Worm (Caenorhabditis elegans) whole organism, L1 larva: ENCODE data around the gene C52G5.2.

Source experiments
- C04F5.9 ChIP-seq: sonication (generic microtip); optimal IDR thresholded peaks from 2 replicates; lab custom pipeline; 2016; ENCODE audit warnings: missing genetic modification characterization, missing compliant biosample characterization
- F16B12.6 ChIP-seq: fragments of 150-350 bp; optimal IDR thresholded peaks from 2 replicates; lab custom pipeline; 2014; ENCODE audit warnings: missing biosample characterization, missing genetic modification characterization
- aha-1 ChIP-seq: fragments of 150-350 bp; optimal IDR thresholded peaks from 2 replicates; lab custom pipeline; 2014; ENCODE audit warnings: missing biosample characterization, missing genetic modification characterization
- aly-2 ChIP-seq: fragments of 150-350 bp; optimal IDR thresholded peaks from 2 replicates; lab custom pipeline; 2014; ENCODE audit warnings: missing biosample characterization, missing genetic modification characterization
- ama-1 ChIP-seq: fragments of 150-350 bp; optimal IDR thresholded peaks from 2 replicates; lab custom pipeline; 2014
- ceh-82 ChIP-seq, 3 experiments: fragments of 150-350 bp in 1 of 3; sonication (generic microtip) in 2 of 3; optimal IDR thresholded peaks; 2 replicates each; lab custom pipeline; 2014 to 2017; ENCODE audit warnings: missing biosample characterization in 3 of 3, missing genetic modification characterization in 3 of 3
- ceh-88 ChIP-seq: fragments of 200-800 bp; sonication (Bioruptor generic); IDR thresholded peaks from 2 replicates; pipeline ENCODE4 v1.3.6; 2022; ENCODE audit warnings: missing genetic modification characterization, missing compliant biosample characterization
- dpl-1 ChIP-seq, 3 experiments: fragments of 150-350 bp in 2 of 3; sonication (generic microtip) in 1 of 3; optimal IDR thresholded peaks; 2 replicates each; lab custom pipeline; 2014 to 2017; ENCODE audit warnings: missing biosample characterization in 3 of 3, missing genetic modification characterization in 3 of 3, missing genetic modification reagents in 3 of 3
- dsc-1 ChIP-seq: sonication (generic microtip); optimal IDR thresholded peaks from 2 replicates; lab custom pipeline; 2016; ENCODE audit warnings: mild to moderate bottlenecking, missing genetic modification characterization, missing compliant biosample characterization
- efl-1 ChIP-seq, 4 experiments: fragments of 150-350 bp; optimal IDR thresholded peaks in 3 of 4; peaks in 1 of 4; 1 replicate in 1 of 4; 2 replicates in 3 of 4; lab custom pipeline; 2014; ENCODE audit warnings: missing biosample characterization in 2 of 4, missing genetic modification characterization in 2 of 4, missing genetic modification reagents in 2 of 4
- efl-3 ChIP-seq: fragments of 200-800 bp; sonication (Bioruptor generic); optimal IDR thresholded peaks from 2 replicates; lab custom pipeline; 2018; ENCODE audit warnings: mild to moderate bottlenecking, missing genetic modification characterization, missing compliant biosample characterization
- egl-27 ChIP-seq, 2 experiments: fragments of 150-350 bp in 1 of 2; sonication (generic microtip); optimal IDR thresholded peaks; 3 replicates each; lab custom pipeline; 2017 to 2018; ENCODE audit warnings: missing biosample characterization in 2 of 2, missing genetic modification characterization in 2 of 2, missing genetic modification reagents in 2 of 2
- elt-2 ChIP-seq: sonication (generic microtip); optimal IDR thresholded peaks from 2 replicates; lab custom pipeline; 2016; ENCODE audit warnings: missing genetic modification characterization, mild to moderate bottlenecking, inconsistent platforms, missing compliant biosample characterization, missing genetic modification reagents
- elt-3 ChIP-seq, 6 experiments: fragments of 150-350 bp in 1 of 6; sonication (generic microtip); optimal IDR thresholded peaks; 2 replicates each; lab custom pipeline; 2017 to 2018; ENCODE audit warnings: missing biosample characterization in 6 of 6, missing genetic modification characterization in 6 of 6, inconsistent platforms in 1 of 6
- fkh-8 ChIP-seq: sonication (generic microtip); optimal IDR thresholded peaks from 2 replicates; lab custom pipeline; 2016; ENCODE audit warnings: mild to moderate bottlenecking, missing genetic modification characterization, missing compliant biosample characterization
- fos-1 ChIP-seq: fragments of 150-350 bp; optimal IDR thresholded peaks from 2 replicates; lab custom pipeline; 2014; ENCODE audit warnings: missing biosample characterization, missing genetic modification characterization
- grh-1 ChIP-seq: fragments of 200-800 bp; sonication (Bioruptor generic); IDR thresholded peaks from 2 replicates; pipeline ENCODE4 v1.3.6; 2022; ENCODE audit warnings: missing genetic modification reagents, missing genetic modification characterization, missing compliant biosample characterization
- hlh-17 ChIP-seq: fragments of 200-800 bp; sonication (Bioruptor generic); optimal IDR thresholded peaks from 2 replicates; lab custom pipeline; 2018; ENCODE audit warnings: missing genetic modification characterization, mild to moderate bottlenecking, missing compliant biosample characterization, moderate library complexity, borderline replicate concordance
- hlh-4 ChIP-seq: sonication (generic microtip); optimal IDR thresholded peaks from 2 replicates; lab custom pipeline; 2016; ENCODE audit warnings: mild to moderate bottlenecking, missing genetic modification characterization, missing compliant biosample characterization
- hpl-2 ChIP-seq: fragments of 150-350 bp; optimal IDR thresholded peaks from 2 replicates; lab custom pipeline; 2014; ENCODE audit warnings: missing biosample characterization, missing genetic modification reagents, missing genetic modification characterization
- irx-1 ChIP-seq: sonication (generic microtip); optimal IDR thresholded peaks from 2 replicates; lab custom pipeline; 2016; ENCODE audit warnings: missing genetic modification characterization, missing compliant biosample characterization
- isw-1 ChIP-seq: fragments of 200-800 bp; sonication (Bioruptor generic); IDR thresholded peaks from 2 replicates; pipeline ENCODE4 v1.3.6; 2022; ENCODE audit warnings: missing genetic modification characterization, missing compliant biosample characterization
- jun-1 ChIP-seq: fragments of 150-350 bp; optimal IDR thresholded peaks from 2 replicates; lab custom pipeline; 2014; ENCODE audit warnings: missing biosample characterization, missing genetic modification reagents, missing genetic modification characterization
- lin-14 ChIP-seq: fragments of 200-800 bp; sonication (Bioruptor generic); optimal IDR thresholded peaks from 2 replicates; lab custom pipeline; 2018; ENCODE audit warnings: mild to moderate bottlenecking, missing genetic modification characterization, moderate library complexity, missing compliant biosample characterization
- lin-15B ChIP-seq: fragments of 150-350 bp; sonication (generic microtip); optimal IDR thresholded peaks from 3 replicates; lab custom pipeline; 2014; ENCODE audit warnings: missing biosample characterization, missing genetic modification characterization
- lin-35 ChIP-seq, 2 experiments: fragments of 150-350 bp; optimal IDR thresholded peaks; 2 replicates each; lab custom pipeline; 2014; ENCODE audit warnings: missing biosample characterization in 2 of 2, missing genetic modification characterization in 2 of 2, missing genetic modification reagents in 2 of 2
- lir-3 ChIP-seq: sonication (generic microtip); optimal IDR thresholded peaks from 2 replicates; lab custom pipeline; 2016; ENCODE audit warnings: mild to moderate bottlenecking, missing genetic modification characterization, moderate library complexity, missing compliant biosample characterization; ENCODE audit not compliant: poor library complexity
- mab-9 ChIP-seq: fragments of 200-800 bp; sonication (Bioruptor generic); IDR thresholded peaks from 2 replicates; pipeline ENCODE4 v1.3.6; 2022; ENCODE audit warnings: missing genetic modification reagents, missing genetic modification characterization, missing compliant biosample characterization
- nhr-11 ChIP-seq: fragments of 150-350 bp; optimal IDR thresholded peaks from 2 replicates; lab custom pipeline; 2014; ENCODE audit warnings: missing biosample characterization, missing genetic modification characterization
- nhr-12 ChIP-seq: sonication (generic microtip); optimal IDR thresholded peaks from 2 replicates; lab custom pipeline; 2017; ENCODE audit warnings: missing biosample characterization, missing genetic modification characterization
- nhr-20 ChIP-seq: sonication (generic microtip); optimal IDR thresholded peaks from 2 replicates; lab custom pipeline; 2016; ENCODE audit warnings: mild to moderate bottlenecking, missing genetic modification characterization, missing compliant biosample characterization
- nhr-237 ChIP-seq: fragments of 150-350 bp; optimal IDR thresholded peaks from 2 replicates; lab custom pipeline; 2014; ENCODE audit warnings: missing biosample characterization, missing genetic modification characterization
- nhr-28 ChIP-seq: fragments of 150-350 bp; optimal IDR thresholded peaks from 2 replicates; lab custom pipeline; 2014; ENCODE audit warnings: missing biosample characterization, missing genetic modification characterization
- nhr-71 ChIP-seq: sonication (generic microtip); optimal IDR thresholded peaks from 2 replicates; lab custom pipeline; 2016; ENCODE audit warnings: mild to moderate bottlenecking, missing genetic modification characterization, moderate library complexity, missing compliant biosample characterization
- nhr-76 ChIP-seq: sonication (generic microtip); optimal IDR thresholded peaks from 2 replicates; lab custom pipeline; 2017; ENCODE audit warnings: missing biosample characterization, missing genetic modification characterization
- nhr-84 ChIP-seq: sonication (generic microtip); optimal IDR thresholded peaks from 2 replicates; lab custom pipeline; 2017; ENCODE audit warnings: missing biosample characterization, missing genetic modification characterization
- nhr-85 ChIP-seq: sonication (generic microtip); peaks from one replicate; lab custom pipeline; 2016; ENCODE audit warnings: missing genetic modification characterization, inconsistent platforms, missing compliant biosample characterization
- pag-3 ChIP-seq: sonication (generic microtip); optimal IDR thresholded peaks from 2 replicates; lab custom pipeline; 2017; ENCODE audit warnings: missing genetic modification characterization, mild to moderate bottlenecking, missing compliant biosample characterization, antibody characterized with exemption, borderline replicate concordance; ENCODE audit not compliant: insufficient read depth
- pax-3 ChIP-seq: fragments of 200-800 bp; sonication (Bioruptor generic); optimal IDR thresholded peaks from 2 replicates; lab custom pipeline; 2018; ENCODE audit warnings: mild to moderate bottlenecking, missing genetic modification characterization, moderate library complexity, missing compliant biosample characterization
- skn-1 ChIP-seq: fragments of 150-350 bp; optimal IDR thresholded peaks from 2 replicates; lab custom pipeline; 2014; ENCODE audit warnings: missing biosample characterization, missing genetic modification characterization
- snu-23 ChIP-seq: sonication (generic microtip); optimal IDR thresholded peaks from 2 replicates; lab custom pipeline; 2016; ENCODE audit warnings: missing genetic modification characterization, missing compliant biosample characterization
- sox-4 ChIP-seq: sonication (generic microtip); optimal IDR thresholded peaks from 2 replicates; lab custom pipeline; 2016; ENCODE audit warnings: missing genetic modification characterization, missing compliant biosample characterization
- sptf-1 ChIP-seq: fragments of 150-350 bp; optimal IDR thresholded peaks from 2 replicates; lab custom pipeline; 2014; ENCODE audit warnings: missing biosample characterization, missing genetic modification characterization
- tbx-2 ChIP-seq: sonication (generic microtip); optimal IDR thresholded peaks from 2 replicates; lab custom pipeline; 2016; ENCODE audit warnings: missing genetic modification characterization, missing compliant biosample characterization
- unc-130 ChIP-seq: fragments of 150-350 bp; optimal IDR thresholded peaks from 2 replicates; lab custom pipeline; 2017; ENCODE audit warnings: missing biosample characterization, missing genetic modification characterization, inconsistent platforms
- unc-30 ChIP-seq: sonication (generic microtip); optimal IDR thresholded peaks from 2 replicates; lab custom pipeline; 2017; ENCODE audit warnings: missing biosample characterization, missing genetic modification characterization
- unc-62 ChIP-seq: fragments of 150-350 bp; optimal IDR thresholded peaks from 2 replicates; lab custom pipeline; 2014; ENCODE audit warnings: missing biosample characterization, missing genetic modification reagents, missing genetic modification characterization
- unc-86 ChIP-seq: sonication (generic microtip); optimal IDR thresholded peaks from 2 replicates; lab custom pipeline; 2016; ENCODE audit warnings: missing genetic modification characterization, missing compliant biosample characterization
- xbp-1 ChIP-seq: sonication (generic microtip); optimal IDR thresholded peaks from 2 replicates; lab custom pipeline; 2016; ENCODE audit warnings: missing genetic modification characterization, missing compliant biosample characterization
- zip-4 ChIP-seq: fragments of 200-800 bp; sonication (Bioruptor generic); optimal IDR thresholded peaks from 2 replicates; lab custom pipeline; 2018; ENCODE audit warnings: mild to moderate bottlenecking, missing genetic modification characterization, moderate library complexity, missing compliant biosample characterization
- ztf-11 ChIP-seq, 2 experiments: sonication (generic microtip); optimal IDR thresholded peaks; 2 replicates each; lab custom pipeline; 2016 to 2017; ENCODE audit warnings: missing genetic modification characterization in 2 of 2, missing biosample characterization in 1 of 2, missing compliant biosample characterization in 1 of 2

C52G5.2 gene

DNA sequence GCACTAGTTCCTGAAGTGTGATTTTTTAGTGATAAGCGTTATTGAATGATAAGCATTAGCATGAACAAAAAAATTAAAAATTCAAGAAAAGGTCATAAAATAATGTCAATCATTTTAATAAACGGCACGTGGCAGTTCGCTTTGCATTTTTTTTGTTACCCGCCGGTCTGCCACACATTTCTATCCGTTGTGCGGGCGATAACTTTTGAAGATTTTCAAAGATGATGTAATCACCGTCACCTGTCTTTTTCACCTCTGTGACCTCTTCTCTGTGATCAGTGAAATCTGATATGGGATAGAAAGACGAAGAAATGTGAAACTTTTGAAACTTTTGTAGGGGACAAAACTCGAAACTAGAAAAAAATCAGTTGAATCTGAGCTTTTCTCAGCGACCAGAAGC, 34.8 kb downstream of the C52G5.2 start (continued):
- peak; percentile 85 for TF ChIP-seq nhr-71 (tag; lab: Kevin White, UChicago)
- no peak for TF ChIP-seq lin-35 (GFP tag; optimal IDR thresholded peaks at IDR 0.05; lab: Kevin White, UChicago)
- TF ChIP-seq sox-4 = no peak
- no peak for TF ChIP-seq dsc-1 (tag; lab: Kevin White, UChicago)
- TF ChIP-seq nhr-85 (tag; lab: Kevin White, UChicago) = peak; percentile 44
- TF ChIP-seq F16B12.6 (tag; lab: Kevin White, UChicago) = no peak
- no peak for TF ChIP-seq ztf-11 (tag; optimal IDR thresholded peaks at IDR 0.05; lab: Kevin White, UChicago)
- no peak for TF ChIP-seq hpl-2
- TF ChIP-seq efl-3 (GFP tag; lab: Kevin White, UChicago) = no peak
- TF ChIP-seq nhr-84 = no peak
- no peak for TF ChIP-seq efl-1 (optimal IDR thresholded peaks at IDR 0.05; lab: Kevin White, UChicago)
- no peak for TF ChIP-seq efl-1 (GFP tag; optimal IDR thresholded peaks at IDR 0.05 in 1 of 2; lab: Kevin White, UChicago)
- TF ChIP-seq isw-1 (GFP tag; lab: Robert Waterston, UW) = no peak
- no peak for TF ChIP-seq mab-9 (GFP tag; lab: Robert Waterston, UW)
- no peak for TF ChIP-seq irx-1 (tag; lab: Kevin White, UChicago)
- peak; percentile 74 for TF ChIP-seq nhr-20 (tag; lab: Kevin White, UChicago)
- no peak for TF ChIP-seq hlh-17 (GFP tag; lab: Kevin White, UChicago)
- TF ChIP-seq nhr-76 (tag; lab: Kevin White, UChicago) = no peak
- TF ChIP-seq lin-15B (tag; lab: Kevin White, UChicago) = no peak
- no peak for TF ChIP-seq ceh-88 (GFP tag; lab: Robert Waterston, UW)
- TF ChIP-seq aha-1 = no peak
- TF ChIP-seq grh-1 (GFP tag; lab: Robert Waterston, UW) = no peak
- no peak for TF ChIP-seq fkh-8 (tag; lab: Kevin White, UChicago)
- no peak for TF ChIP-seq nhr-28 (tag; lab: Kevin White, UChicago)
- TF ChIP-seq unc-130 (tag; lab: Kevin White, UChicago) = peak; percentile 8
- no peak for TF ChIP-seq sptf-1
- TF ChIP-seq jun-1 = no peak
- TF ChIP-seq ama-1 (lab: Kevin White, UChicago) = no peak
- no peak for TF ChIP-seq unc-30 (tag; lab: Kevin White, UChicago)
- TF ChIP-seq lin-14 = peak; percentile 80
- peak; percentile 32 for TF ChIP-seq nhr-11
- TF ChIP-seq egl-27 (tag; optimal IDR thresholded peaks at IDR 0.05; lab: Kevin White, UChicago) = no peak
- TF ChIP-seq snu-23 (GFP tag; lab: Kevin White, UChicago) = peak; percentile 57
- TF ChIP-seq dpl-1 (GFP tag; optimal IDR thresholded peaks at IDR 0.05; lab: Kevin White, UChicago) = no peak
- peak; percentile 32 for TF ChIP-seq xbp-1 (tag; lab: Kevin White, UChicago)
- TF ChIP-seq tbx-2 (tag; lab: Kevin White, UChicago) = no peak
- TF ChIP-seq pax-3 (tag; lab: Kevin White, UChicago) = no peak
- peak; percentile 84 for TF ChIP-seq pag-3 (tag; lab: Kevin White, UChicago)
- no peak for TF ChIP-seq nhr-237
- TF ChIP-seq unc-62 (GFP tag; lab: Kevin White, UChicago) = no peak
- no peak for TF ChIP-seq aly-2 (tag; lab: Kevin White, UChicago)
- TF ChIP-seq lir-3 = no peak
- no peak for TF ChIP-seq nhr-12 (tag; lab: Kevin White, UChicago)
- TF ChIP-seq skn-1 (tag; lab: Kevin White, UChicago) = no peak
- TF ChIP-seq elt-2 (tag; lab: Kevin White, UChicago) = no peak
- no peak for TF ChIP-seq unc-86
- no peak for TF ChIP-seq C04F5.9
- TF ChIP-seq elt-3 (tag; optimal IDR thresholded peaks at IDR 0.05; lab: Kevin White, UChicago) = peak in 1 of 6 experiments; percentile 23
- TF ChIP-seq hlh-4 (tag; lab: Kevin White, UChicago) = no peak
- no peak for TF ChIP-seq zip-4 (GFP tag; lab: Kevin White, UChicago)
- TF ChIP-seq ceh-82 (tag; optimal IDR thresholded peaks at IDR 0.05; lab: Kevin White, UChicago) = no peak
- no peak for TF ChIP-seq fos-1 (tag; lab: Kevin White, UChicago)
- TF ChIP-seq, all 84 proteins: peak for 21
